Fruit fly (Drosophila melanogaster): ENCODE data around the gene CG11417.

dm6 chrX:1322214-1322613, 31.6 kb upstream of the CG11417 start, which contains the start of gene DAAM:
- no peak for TF ChIP-seq usp (GFP tag; optimal IDR thresholded peaks at IDR 0.05)
- TF ChIP-seq psq (optimal IDR thresholded peaks at IDR 0.05): no peak
- no peak for TF ChIP-seq CG8478 (optimal IDR thresholded peaks at IDR 0.05)
- no peak for TF ChIP-seq Dll (optimal IDR thresholded peaks at IDR 0.05)
